Worm (Caenorhabditis elegans): ENCODE results near the gene ceh-49.

The ceh-49 gene

ce11 chrV:6100492-6101004, 19.5 kb downstream of the ceh-49 start, which contains the start of gene crt-1:
TSS of gene crt-1 (minus strand) at chrV:6100542.
- TF ChIP-seq gei-8 (GFP tag; optimal IDR thresholded peaks at IDR 0.05): peak; percentile 69
- TF ChIP-seq mxl-3 (GFP tag; optimal IDR thresholded peaks at IDR 0.05): peak; percentile 99
- TF ChIP-seq ceh-82 (tag; optimal IDR thresholded peaks at IDR 0.05): no peak
- no peak for TF ChIP-seq fos-1 (tag; optimal IDR thresholded peaks at IDR 0.05)
- peak; percentile 93 for TF ChIP-seq hmg-1.1 (GFP tag; IDR thresholded peaks at IDR 0.05)
- peak; percentile 86 for TF ChIP-seq egl-43 (GFP tag; IDR thresholded peaks at IDR 0.05)
- TF ChIP-seq hlh-30 (tag; optimal IDR thresholded peaks at IDR 0.05; ENCODE audit: insufficient read depth): peak; percentile 89
- peak; percentile 60; the same call in 1 of the 2 replicates for TF ChIP-seq lin-29 (GFP tag; IDR thresholded peaks at IDR 0.05)
- TF ChIP-seq lsy-2 (tag; optimal IDR thresholded peaks at IDR 0.05): peak; percentile 83 to 95
- peak; percentile 92 for TF ChIP-seq ceh-20 (GFP tag; IDR thresholded peaks at IDR 0.05)
- peak; percentile 9 for TF ChIP-seq nhr-77 (tag; optimal IDR thresholded peaks at IDR 0.05)
- no peak for TF ChIP-seq zip-11 (GFP tag; IDR thresholded peaks at IDR 0.05)
- no peak for TF ChIP-seq daf-8 (GFP tag; IDR thresholded peaks at IDR 0.05)
- no peak for TF ChIP-seq zip-2 (tag; optimal IDR thresholded peaks at IDR 0.05)
- TF ChIP-seq ZK546.5 (tag; optimal IDR thresholded peaks at IDR 0.05): no peak
- peak; percentile 85 for TF ChIP-seq php-3 (GFP tag; IDR thresholded peaks at IDR 0.05)
- no peak for TF ChIP-seq zag-1 (tag; optimal IDR thresholded peaks at IDR 0.05)
- no peak for TF ChIP-seq nhr-237 (tag; optimal IDR thresholded peaks at IDR 0.05)
- peak; percentile 51; the same call in 1 of the 2 replicates for TF ChIP-seq madf-9 (GFP tag; conservative IDR thresholded peaks at IDR 0.05)
- no peak for TF ChIP-seq mxl-2 (GFP tag; conservative IDR thresholded peaks at IDR 0.05)
- peak; percentile 86 for TF ChIP-seq nhr-42 (GFP tag; IDR thresholded peaks at IDR 0.05)
- peak; percentile 68 for TF ChIP-seq tra-1 (GFP tag; IDR thresholded peaks at IDR 0.05)
- TF ChIP-seq daf-12 (tag; optimal IDR thresholded peaks at IDR 0.05): no peak
- no peak for TF ChIP-seq ces-1 (GFP tag; optimal IDR thresholded peaks at IDR 0.05)
- TF ChIP-seq attf-4 (tag; optimal IDR thresholded peaks at IDR 0.05): no peak
- TF ChIP-seq arid-1 (GFP tag; conservative IDR thresholded peaks at IDR 0.05): 0 out of 2 replicates have a peak, but pooled peaks have one; percentile 74
- peak; percentile 41; the same call in 1 of the 2 replicates for TF ChIP-seq snpc-1.2 (GFP tag; IDR thresholded peaks at IDR 0.05)
- TF ChIP-seq tag-97 (GFP tag; IDR thresholded peaks at IDR 0.05): no peak
- TF ChIP-seq fkh-10 (GFP tag; optimal IDR thresholded peaks at IDR 0.05): no peak
- no peak for TF ChIP-seq nhr-10 (tag; optimal IDR thresholded peaks at IDR 0.05)
- peak; percentile 47 for TF ChIP-seq ztf-7 (tag; optimal IDR thresholded peaks at IDR 0.05)
- TF ChIP-seq unc-62 (GFP tag; optimal IDR thresholded peaks at IDR 0.05 in 1 of 2): peak in 1 of 2 experiments; percentile 98
- no peak for TF ChIP-seq unc-62 (tag; optimal IDR thresholded peaks at IDR 0.05)
- peak; percentile 86 for TF ChIP-seq nhr-48 (tag; optimal IDR thresholded peaks at IDR 0.05)
- TF ChIP-seq spr-3 (GFP tag; optimal IDR thresholded peaks at IDR 0.05): peak; percentile 77
- peak; percentile 74 for TF ChIP-seq duxl-1 (tag; optimal IDR thresholded peaks at IDR 0.05; ENCODE audit: poor library complexity)
- TF ChIP-seq F49E8.2 (tag; optimal IDR thresholded peaks at IDR 0.05; ENCODE audit: borderline replicate concordance): no peak
- TF ChIP-seq daf-19 (GFP tag; conservative IDR thresholded peaks at IDR 0.05): no peak
- no peak for TF ChIP-seq Y48G9A.11 (GFP tag; IDR thresholded peaks at IDR 0.05)
- TF ChIP-seq nhr-25 (tag; optimal IDR thresholded peaks at IDR 0.05; ENCODE audit: borderline replicate concordance, insufficient read depth): peak; percentile 81
- TF ChIP-seq zfp-3 (GFP tag; conservative IDR thresholded peaks at IDR 0.05): peak; percentile 81; the same call in 1 of the 2 replicates
- TF ChIP-seq cey-2 (tag; optimal IDR thresholded peaks at IDR 0.05; ENCODE audit: borderline replicate concordance, insufficient read depth): no peak
- TF ChIP-seq F26F4.8 (GFP tag; conservative IDR thresholded peaks at IDR 0.05): no peak
- peak; percentile 75 for TF ChIP-seq nhr-28 (tag; optimal IDR thresholded peaks at IDR 0.05)
- peak; percentile 85; the same call in 1 of the 2 replicates for TF ChIP-seq lin-1 (GFP tag; IDR thresholded peaks at IDR 0.05)
- peak; percentile 79 for TF ChIP-seq lin-38 (GFP tag; IDR thresholded peaks at IDR 0.05)
- peak; percentile 84 for TF ChIP-seq F37D6.2 (tag; optimal IDR thresholded peaks at IDR 0.05)
- no peak for TF ChIP-seq nhr-111 (GFP tag; optimal IDR thresholded peaks at IDR 0.05)
- TF ChIP-seq snpc-4 (tag; optimal IDR thresholded peaks at IDR 0.05): no peak
- TF ChIP-seq daf-16 (GFP tag; optimal IDR thresholded peaks at IDR 0.05): peak; percentile 52 to 63
- TF ChIP-seq daf-16 (tag; optimal IDR thresholded peaks at IDR 0.05): peak; percentile 35

All from whole organism, L4 larva.